Fruit fly (Drosophila melanogaster) whole organism, embryonic: ENCODE results near the gene Bicra.

ENCODE experiments used
- ATbp ChIP-seq: fragments of 200-800 bp; sonication (Bioruptor generic); optimal IDR thresholded peaks from 2 replicates; lab custom pipeline; 2017; ENCODE audit warnings: missing biosample characterization, mild to moderate bottlenecking, missing genetic modification characterization, missing genetic modification reagents
- CG14050 ChIP-seq: fragments of 200-800 bp; sonication (Bioruptor generic); IDR thresholded peaks from 3 replicates; pipeline ENCODE4 v1.3.6; 2022; ENCODE audit warnings: missing biosample characterization, missing genetic modification characterization
- CG14667 ChIP-seq: fragments of 200-800 bp; sonication (Bioruptor generic); IDR thresholded peaks from 2 replicates; pipeline ENCODE4 v1.3.6; 2022; ENCODE audit warnings: missing biosample characterization, missing genetic modification characterization
- CG1647 ChIP-seq: fragments of 200-800 bp; sonication (Bioruptor generic); optimal IDR thresholded peaks from 3 replicates; lab custom pipeline; 2016; ENCODE audit warnings: missing biosample characterization, missing genetic modification characterization
- CG17328 ChIP-seq: fragments of 200-800 bp; sonication (Bioruptor generic); IDR thresholded peaks from 2 replicates; pipeline ENCODE4 v1.3.6; 2022; ENCODE audit warnings: missing biosample characterization, missing genetic modification characterization
- CG17612 ChIP-seq: fragments of 200-800 bp; sonication (Bioruptor generic); IDR thresholded peaks from 2 replicates; pipeline ENCODE4 v1.3.6; 2022; ENCODE audit warnings: missing biosample characterization, missing genetic modification characterization
- CG18764 ChIP-seq: fragments of 200-800 bp; sonication (Bioruptor generic); optimal IDR thresholded peaks from 3 replicates; lab custom pipeline; 2016; ENCODE audit warnings: missing biosample characterization, missing genetic modification characterization
- CG2120 ChIP-seq: fragments of 200-800 bp; sonication (Bioruptor generic); optimal IDR thresholded peaks from 3 replicates; lab custom pipeline; 2016; ENCODE audit warnings: missing biosample characterization, missing genetic modification characterization
- CG2678 ChIP-seq: fragments of 200-800 bp; sonication (Bioruptor generic); optimal IDR thresholded peaks from 3 replicates; lab custom pipeline; 2019; ENCODE audit warnings: missing biosample characterization, mild to moderate bottlenecking, missing genetic modification characterization, moderate library complexity
- CG31365 ChIP-seq: fragments of 200-800 bp; sonication (Bioruptor generic); optimal IDR thresholded peaks from 2 replicates; lab custom pipeline; 2018; ENCODE audit warnings: missing biosample characterization, mild to moderate bottlenecking, missing genetic modification characterization
- CG32767 ChIP-seq: fragments of 200-800 bp; sonication (Bioruptor generic); IDR thresholded peaks from 2 replicates; pipeline ENCODE4 v1.3.6; 2022; ENCODE audit warnings: missing biosample characterization, missing genetic modification characterization
- CG3726 ChIP-seq: fragments of 200-800 bp; sonication (Bioruptor generic); IDR thresholded peaks from 3 replicates; pipeline ENCODE4, ENCODE4 v1.3.6; 2022; ENCODE audit warnings: missing biosample characterization, missing genetic modification characterization
- CG4404 ChIP-seq: fragments of 200-800 bp; sonication (Bioruptor generic); IDR thresholded peaks from 2 replicates; pipeline ENCODE4 v1.3.6; 2022; ENCODE audit warnings: missing biosample characterization, missing genetic modification characterization
- CG6254 ChIP-seq: fragments of 200-800 bp; sonication (Bioruptor generic); optimal IDR thresholded peaks from 3 replicates; lab custom pipeline; 2017; ENCODE audit warnings: mild to moderate bottlenecking, missing biosample characterization, missing genetic modification reagents, missing genetic modification characterization
- CG6654 ChIP-seq: fragments of 200-800 bp; sonication (Bioruptor generic); optimal IDR thresholded peaks from 2 replicates; lab custom pipeline; 2017; ENCODE audit warnings: missing biosample characterization, mild to moderate bottlenecking, missing genetic modification characterization
- CG7357 ChIP-seq: fragments of 200-800 bp; sonication (Bioruptor generic); IDR thresholded peaks from 3 replicates; pipeline ENCODE4 v1.3.6; 2022; ENCODE audit warnings: missing biosample characterization, missing genetic modification characterization
- CG7556 ChIP-seq: fragments of 200-800 bp; sonication (Bioruptor generic); optimal IDR thresholded peaks from 2 replicates; lab custom pipeline; 2017; ENCODE audit warnings: missing biosample characterization, mild to moderate bottlenecking, missing genetic modification characterization
- CG9876 ChIP-seq: fragments of 200-800 bp; sonication (Bioruptor generic); optimal IDR thresholded peaks from 2 replicates; lab custom pipeline; 2016; ENCODE audit warnings: missing biosample characterization, missing genetic modification characterization
- D19B ChIP-seq: fragments of 200-800 bp; sonication (Bioruptor generic); optimal IDR thresholded peaks from 2 replicates; lab custom pipeline; 2017; ENCODE audit warnings: missing biosample characterization, mild to moderate bottlenecking, missing genetic modification characterization
- Dfd ChIP-seq, 2 experiments: fragments of >200 bp; optimal IDR thresholded peaks; 2 replicates each; lab custom pipeline; 2017; ENCODE audit warnings: missing biosample characterization in 2 of 2, missing genetic modification characterization in 2 of 2
- Drgx ChIP-seq: fragments of 200-800 bp; sonication (Bioruptor generic); IDR thresholded peaks from 2 replicates; pipeline ENCODE4 v1.3.6; 2022; ENCODE audit warnings: missing biosample characterization, missing genetic modification characterization
- E2f2 ChIP-seq: fragments of 200-800 bp; sonication (Bioruptor generic); IDR thresholded peaks from 2 replicates; pipeline ENCODE4 v1.3.6; 2022; ENCODE audit warnings: missing biosample characterization, missing genetic modification characterization
- Gug ChIP-seq: fragments of 200-800 bp; sonication (Bioruptor generic); IDR thresholded peaks from 4 replicates; pipeline ENCODE4 v1.3.6; 2022; ENCODE audit warnings: missing biosample characterization, missing genetic modification characterization
- H15 ChIP-seq: fragments of 200-800 bp; sonication (Bioruptor generic); IDR thresholded peaks from 3 replicates; pipeline ENCODE4 v1.3.6; 2022; ENCODE audit warnings: missing biosample characterization, missing genetic modification characterization
- H2.0 ChIP-seq: fragments of 200-800 bp; sonication (Bioruptor generic); IDR thresholded peaks from 2 replicates; pipeline ENCODE4 v1.3.6; 2022; ENCODE audit warnings: missing biosample characterization, missing genetic modification characterization
- HLH3B ChIP-seq: fragments of 200-800 bp; sonication (Bioruptor generic); IDR thresholded peaks from 2 replicates; pipeline ENCODE4 v1.3.6; 2022; ENCODE audit warnings: missing biosample characterization, missing genetic modification characterization
- Lim3 ChIP-seq: fragments of 200-800 bp; sonication (Bioruptor generic); IDR thresholded peaks from 2 replicates; pipeline ENCODE4 v1.3.6; 2022; ENCODE audit warnings: missing biosample characterization, missing genetic modification characterization
- Med ChIP-seq: fragments of 200-800 bp; sonication (Bioruptor generic); peaks from one replicate; lab custom pipeline; 2016; ENCODE audit warnings: missing biosample characterization, missing genetic modification characterization, mild to moderate bottlenecking, inconsistent platforms, moderate library complexity
- Meics ChIP-seq: fragments of 200-800 bp; sonication (Bioruptor generic); optimal IDR thresholded peaks from 2 replicates; lab custom pipeline; 2017; ENCODE audit warnings: missing biosample characterization, mild to moderate bottlenecking, missing genetic modification characterization
- NfI ChIP-seq: fragments of 200-800 bp; sonication (Bioruptor generic); optimal IDR thresholded peaks from 3 replicates; lab custom pipeline; 2018; ENCODE audit warnings: missing biosample characterization, mild to moderate bottlenecking, missing genetic modification characterization, moderate library complexity
- Sox102F ChIP-seq: fragments of 200-800 bp; sonication (Bioruptor generic); optimal IDR thresholded peaks from 2 replicates; lab custom pipeline; 2018; ENCODE audit warnings: missing biosample characterization, mild to moderate bottlenecking, missing genetic modification characterization, moderate library complexity
- Xbp1 ChIP-seq: fragments of 200-800 bp; sonication (Bioruptor generic); optimal IDR thresholded peaks from 3 replicates; lab custom pipeline; 2016; ENCODE audit warnings: missing biosample characterization, mild to moderate bottlenecking, missing genetic modification characterization
- ap ChIP-seq: fragments of 200-800 bp; sonication (Bioruptor generic); IDR thresholded peaks from 2 replicates; pipeline ENCODE4 v1.3.6; 2022; ENCODE audit warnings: missing biosample characterization, missing genetic modification characterization
- br ChIP-seq: fragments of >200 bp; optimal IDR thresholded peaks from 2 replicates; lab custom pipeline; 2017
- crc ChIP-seq: fragments of 200-800 bp; sonication (Bioruptor generic); optimal IDR thresholded peaks from 2 replicates; lab custom pipeline; 2016; ENCODE audit warnings: missing biosample characterization, missing genetic modification characterization
- cwo ChIP-seq: fragments of 200-800 bp; sonication (Bioruptor generic); optimal IDR thresholded peaks from 3 replicates; lab custom pipeline; 2017; ENCODE audit warnings: missing biosample characterization, missing genetic modification characterization, mild to moderate bottlenecking, moderate library complexity, missing genetic modification reagents
- dysf ChIP-seq: fragments of 200-800 bp; sonication (Bioruptor generic); IDR thresholded peaks from 3 replicates; pipeline ENCODE4 v1.3.6; 2022; ENCODE audit warnings: missing biosample characterization, missing genetic modification characterization
- en ChIP-seq: fragments of 200-800 bp; sonication (Bioruptor generic); optimal IDR thresholded peaks from 2 replicates; lab custom pipeline; 2016; ENCODE audit warnings: missing biosample characterization, missing genetic modification characterization
- nerfin-1 ChIP-seq: fragments of 200-800 bp; sonication (Bioruptor generic); optimal IDR thresholded peaks from 3 replicates; lab custom pipeline; 2019; ENCODE audit warnings: missing biosample characterization, mild to moderate bottlenecking, missing genetic modification characterization, moderate library complexity
- pan ChIP-seq, 4 experiments: fragments of >200 bp in 3 of 4; fragments of 200-800 bp in 1 of 4; sonication (Bioruptor generic) in 1 of 4; optimal IDR thresholded peaks in 3 of 4; IDR thresholded peaks in 1 of 4; 2 replicates each; pipeline versions ENCODE4 v1.3.6 to Lab custom; 2017 to 2022; ENCODE audit warnings: missing biosample characterization in 2 of 4, missing genetic modification characterization in 2 of 4, mixed read lengths in 1 of 4
- pb ChIP-seq: fragments of 200-800 bp; sonication (Bioruptor generic); optimal IDR thresholded peaks from 3 replicates; lab custom pipeline; 2016; ENCODE audit warnings: missing biosample characterization, missing genetic modification characterization
- shn ChIP-seq: fragments of 200-800 bp; sonication (Bioruptor generic); optimal IDR thresholded peaks from 3 replicates; lab custom pipeline; 2016; ENCODE audit warnings: missing biosample characterization, missing genetic modification characterization
- sob ChIP-seq: fragments of 200-800 bp; sonication (Bioruptor generic); IDR thresholded peaks from 2 replicates; pipeline ENCODE4 v1.3.6; 2022; ENCODE audit warnings: missing biosample characterization, missing genetic modification characterization
- ssp ChIP-seq: fragments of 200-800 bp; sonication (Bioruptor generic); IDR thresholded peaks from 2 replicates; pipeline ENCODE4 v1.3.6; 2022; ENCODE audit warnings: missing biosample characterization, missing genetic modification characterization
- twi ChIP-seq: fragments of 200-800 bp; optimal IDR thresholded peaks from 2 replicates; lab custom pipeline; 2019; ENCODE audit warnings: missing biosample characterization, mild to moderate bottlenecking, missing genetic modification characterization, moderate library complexity

Bicra gene

dm6 chr3R:29124128-29124527, 61.3 kb downstream of the Bicra start (continued):
- TF ChIP-seq CG17612 (GFP tag; lab: Robert Waterston, UW) (peak; percentile 39; the same call in 1 of the 2 replicates), ap (GFP tag; lab: Robert Waterston, UW) (peak; percentile 33; the same call in 1 of the 2 replicates), crc (GFP tag; lab: Kevin White, UChicago) (peak; percentile 3), Meics (GFP tag; lab: Kevin White, UChicago) (peak; percentile 38), CG32767 (GFP tag; lab: Robert Waterston, UW) (peak; percentile 56; the same call in 1 of the 2 replicates), D19B (GFP tag; lab: Kevin White, UChicago) (peak; percentile 22), ATbp (GFP tag; lab: Kevin White, UChicago) (peak; percentile 62), Drgx (GFP tag; lab: Robert Waterston, UW) (peak; percentile 53), Lim3 (GFP tag; lab: Robert Waterston, UW) (no peak), CG2678 (peak; percentile 72), CG1647 (GFP tag; lab: Kevin White, UChicago) (peak; percentile 4), HLH3B (GFP tag; lab: Robert Waterston, UW) (peak; percentile 76), nerfin-1 (tag; lab: Kevin White, UChicago) (peak; percentile 2), CG7357 (GFP tag; lab: Robert Waterston, UW) (peak; percentile 63; the same call in 1 of the 3 replicates), CG14667 (GFP tag; lab: Robert Waterston, UW) (peak; percentile 72), CG17328 (GFP tag; lab: Robert Waterston, UW) (peak; percentile 73), pb (GFP tag; lab: Kevin White, UChicago) (peak; percentile 64), CG7556 (GFP tag; lab: Kevin White, UChicago) (peak; percentile 38), dysf (GFP tag; lab: Robert Waterston, UW) (peak; percentile 76), br (lab: Kevin White, UChicago) (no peak), CG2120 (GFP tag; lab: Kevin White, UChicago) (peak; percentile 71), NfI (GFP tag; lab: Kevin White, UChicago) (peak; percentile 58), CG31365 (tag; lab: Kevin White, UChicago) (peak; percentile 89), CG18764 (peak; percentile 26), CG6654 (GFP tag; lab: Kevin White, UChicago) (no peak), CG6254 (peak; percentile 7), ssp (GFP tag; lab: Robert Waterston, UW) (peak; percentile 44; the same call in 1 of the 2 replicates), Dfd (GFP tag; optimal IDR thresholded peaks at IDR 0.05; lab: Kevin White, UChicago) (no peak), E2f2 (GFP tag; lab: Robert Waterston, UW) (peak; percentile 33; the same call in 1 of the 2 replicates), Sox102F (peak; percentile 70), shn (GFP tag; lab: Kevin White, UChicago) (peak; percentile 32), Xbp1 (GFP tag; lab: Kevin White, UChicago) (peak; percentile 64), CG3726 (0 out of 3 replicates have a peak, but pooled peaks have one; percentile 56), cwo (no peak), CG14050 (GFP tag; lab: Robert Waterston, UW) (peak; percentile 60), H15 (GFP tag; lab: Robert Waterston, UW) (peak; percentile 63; the same call in 1 of the 3 replicates), twi (tag; lab: Kevin White, UChicago) (peak; percentile 29), Gug (GFP tag; lab: Robert Waterston, UW) (peak; percentile 79), Med (peak; percentile 95), H2.0 (GFP tag; lab: Robert Waterston, UW) (peak; percentile 72; the same call in 1 of the 2 replicates), CG4404 (GFP tag; lab: Robert Waterston, UW) (peak; percentile 77), pan (optimal IDR thresholded peaks at IDR 0.05; lab: Kevin White, UChicago) (no peak), pan (GFP tag; optimal IDR thresholded peaks at IDR 0.05 in 1 of 2, IDR thresholded peaks at IDR 0.05 in 1 of 2) (peak in 1 of 2 experiments; percentile 76), CG9876 (GFP tag; lab: Kevin White, UChicago) (peak; percentile 13), en (GFP tag; lab: Kevin White, UChicago) (peak; percentile 18), sob (GFP tag; lab: Robert Waterston, UW) (peak; percentile 72)
